Worm (Caenorhabditis elegans): Measurements from ENCODE around the gene Y116F11B.13.

The Y116F11B.13 gene

DNA sequence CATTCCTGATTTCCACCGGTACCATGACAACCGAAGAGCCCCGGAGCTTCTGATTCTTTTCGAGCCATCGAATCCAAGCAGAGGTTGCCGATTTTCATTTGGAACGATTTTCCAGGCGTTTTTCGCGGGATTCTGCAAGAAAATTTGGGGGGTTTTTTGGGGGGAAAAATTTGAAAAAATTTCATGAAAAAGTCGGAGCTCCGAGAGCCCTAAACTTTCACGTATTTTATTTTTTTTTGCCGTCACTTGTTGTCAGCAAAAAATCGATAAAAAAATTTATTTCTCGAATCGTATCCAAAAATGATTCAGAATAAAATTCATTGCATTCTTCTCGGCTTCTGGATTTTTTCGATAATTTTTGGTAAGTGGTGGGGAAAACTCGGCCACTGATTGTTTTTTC is at the start of gene Y116F11B.13:
TSS of gene Y116F11B.13 (plus strand) at position 301 of the 400 bp plus-strand sequence.
- TF ChIP-seq ama-1 (optimal IDR thresholded peaks at IDR 0.05) (no peak), sea-1 (GFP tag; conservative IDR thresholded peaks at IDR 0.05) (no peak), scrt-1 (GFP tag; IDR thresholded peaks at IDR 0.05) (no peak), F13C5.2 (tag; optimal IDR thresholded peaks at IDR 0.05) (no peak), B0310.2 (tag; optimal IDR thresholded peaks at IDR 0.05) (no peak), tra-4 (tag; optimal IDR thresholded peaks at IDR 0.05) (no peak), tbx-11 (GFP tag; IDR thresholded peaks at IDR 0.05) (no peak), ceh-36 (tag; optimal IDR thresholded peaks at IDR 0.05) (no peak), ets-7 (tag; optimal IDR thresholded peaks at IDR 0.05) (no peak), hmg-4 (GFP tag; optimal IDR thresholded peaks at IDR 0.05) (no peak), hnd-1 (tag; optimal IDR thresholded peaks at IDR 0.05) (no peak), ceh-13 (GFP tag; optimal IDR thresholded peaks at IDR 0.05) (no peak), pes-1 (GFP tag; IDR thresholded peaks at IDR 0.05) (no peak), aly-1 (tag; optimal IDR thresholded peaks at IDR 0.05) (no peak), flt-1 (GFP tag; IDR thresholded peaks at IDR 0.05) (no peak)

DNA sequence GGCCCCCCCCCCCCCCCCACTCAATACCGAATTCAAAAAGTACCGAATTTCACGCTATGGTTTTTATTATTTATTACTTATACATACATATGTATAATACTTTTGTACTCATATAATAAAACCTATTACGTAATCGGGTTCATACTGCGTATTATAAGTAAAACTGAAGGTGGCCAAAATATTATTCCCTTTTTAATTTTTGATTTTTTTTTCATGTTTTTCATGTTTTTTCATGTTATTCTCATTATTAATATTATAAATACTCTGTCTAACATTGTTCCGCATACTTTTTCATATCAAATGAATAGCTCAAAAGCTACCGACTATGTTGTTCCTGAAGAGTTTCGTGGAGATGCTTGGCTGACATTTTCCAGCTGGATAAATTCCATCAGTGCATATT is 46.9 kb upstream of the Y116F11B.13 start, which contains the start of gene srw-38:
TSS of gene srw-38 (plus strand) at position 301 of the 400 bp plus-strand sequence.
- TF ChIP-seq sea-1 (GFP tag; conservative IDR thresholded peaks at IDR 0.05), result no peak
- no peak for TF ChIP-seq ama-1 (optimal IDR thresholded peaks at IDR 0.05)
- TF ChIP-seq ceh-36 (tag; optimal IDR thresholded peaks at IDR 0.05), result no peak
- no peak for TF ChIP-seq tbx-37 (GFP tag; conservative IDR thresholded peaks at IDR 0.05)
- no peak for TF ChIP-seq hmbx-1 (tag; optimal IDR thresholded peaks at IDR 0.05)
- TF ChIP-seq F13C5.2 (tag; optimal IDR thresholded peaks at IDR 0.05), result no peak
- TF ChIP-seq tbx-11 (GFP tag; IDR thresholded peaks at IDR 0.05), result no peak
- no peak for TF ChIP-seq ceh-13 (GFP tag; optimal IDR thresholded peaks at IDR 0.05)
- no peak for TF ChIP-seq ets-7 (tag; optimal IDR thresholded peaks at IDR 0.05)
- no peak for TF ChIP-seq flt-1 (GFP tag; IDR thresholded peaks at IDR 0.05)
- TF ChIP-seq scrt-1 (GFP tag; IDR thresholded peaks at IDR 0.05), result no peak
- no peak for TF ChIP-seq tra-4 (tag; optimal IDR thresholded peaks at IDR 0.05)
- no peak for TF ChIP-seq hmg-4 (GFP tag; optimal IDR thresholded peaks at IDR 0.05)
- TF ChIP-seq pes-1 (GFP tag; IDR thresholded peaks at IDR 0.05), result no peak
- TF ChIP-seq B0310.2 (tag; optimal IDR thresholded peaks at IDR 0.05), result no peak
- no peak for TF ChIP-seq aly-1 (tag; optimal IDR thresholded peaks at IDR 0.05)

DNA sequence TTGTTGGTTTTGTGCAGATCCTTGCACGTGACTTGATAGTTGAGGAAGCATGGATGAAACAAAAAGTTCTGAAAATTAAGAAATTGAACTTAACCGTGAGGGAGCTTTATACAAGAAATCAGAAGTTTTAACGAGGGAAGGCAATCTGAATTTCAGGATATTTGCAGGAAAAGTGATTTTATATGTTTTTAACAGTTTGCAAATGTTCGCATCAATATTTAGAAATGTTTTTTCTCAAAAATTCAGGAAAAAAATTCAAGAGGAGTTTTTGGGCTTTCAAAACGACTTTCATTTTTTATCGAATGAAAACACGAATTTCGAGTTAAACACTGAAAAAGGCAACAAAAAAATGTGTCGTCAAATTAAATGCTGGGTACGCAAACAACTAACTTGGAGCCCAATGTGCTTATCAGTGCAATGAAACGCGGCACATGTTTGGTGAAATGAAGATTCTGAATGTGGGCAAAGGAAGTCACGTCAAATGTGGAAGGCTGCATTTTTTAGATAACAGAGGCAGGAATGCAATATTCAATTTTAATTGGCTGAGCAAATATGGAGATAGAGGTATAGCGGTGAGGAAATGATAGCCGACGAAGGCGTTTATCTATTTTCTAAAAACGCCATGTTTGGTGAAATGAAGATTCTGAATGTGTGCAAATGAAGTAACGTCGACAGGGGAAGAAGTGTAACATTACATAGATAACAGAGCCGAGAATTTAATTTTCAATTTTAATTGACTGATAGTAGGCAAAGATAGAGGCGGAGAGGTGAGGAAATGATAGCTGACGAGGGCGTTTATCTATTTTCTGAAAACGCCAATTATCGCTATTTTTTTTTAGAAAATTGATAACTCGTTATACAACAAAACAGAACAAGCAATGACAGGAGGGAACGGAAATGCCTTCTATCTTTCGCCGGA is 36.8 kb upstream of the Y116F11B.13 start, which contains the start of gene Y116F11B.6:
TSS of gene Y116F11B.6 (minus strand) at position 51 of the 919 bp plus-strand sequence.
- no peak for TF ChIP-seq hnd-1 (tag; optimal IDR thresholded peaks at IDR 0.05)
- no peak for TF ChIP-seq ceh-36 (tag; optimal IDR thresholded peaks at IDR 0.05)
- TF ChIP-seq sea-1 (GFP tag; conservative IDR thresholded peaks at IDR 0.05), result no peak
- no peak for TF ChIP-seq flt-1 (GFP tag; IDR thresholded peaks at IDR 0.05)
- no peak for TF ChIP-seq F13C5.2 (tag; optimal IDR thresholded peaks at IDR 0.05)
- TF ChIP-seq ets-7 (tag; optimal IDR thresholded peaks at IDR 0.05), result no peak
- no peak for TF ChIP-seq hmg-4 (GFP tag; optimal IDR thresholded peaks at IDR 0.05)
- no peak for TF ChIP-seq tra-4 (tag; optimal IDR thresholded peaks at IDR 0.05)
- no peak for TF ChIP-seq tbx-11 (GFP tag; IDR thresholded peaks at IDR 0.05)
- no peak for TF ChIP-seq hmbx-1 (tag; optimal IDR thresholded peaks at IDR 0.05)
- no peak for TF ChIP-seq aly-1 (tag; optimal IDR thresholded peaks at IDR 0.05)
- TF ChIP-seq scrt-1 (GFP tag; IDR thresholded peaks at IDR 0.05), result no peak

DNA sequence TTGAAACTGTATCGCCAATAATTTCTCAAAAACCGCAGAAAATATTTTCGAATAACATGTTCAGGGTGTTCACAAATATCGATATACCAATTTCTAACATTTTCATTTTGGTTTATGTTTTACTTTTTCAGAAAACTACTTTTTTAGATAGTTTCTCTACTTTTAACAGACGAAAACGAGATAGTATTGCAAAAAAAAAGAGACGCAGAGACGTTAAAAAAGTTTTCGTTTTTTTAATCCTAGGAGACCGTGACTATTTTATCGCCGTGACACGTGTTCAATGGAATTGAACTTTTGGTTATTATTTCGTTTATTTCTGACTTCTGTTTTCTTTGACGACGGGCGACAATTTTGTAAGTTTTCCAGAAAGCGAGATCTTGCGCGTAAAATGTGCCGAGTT is 35.0 kb upstream of the Y116F11B.13 start, which contains the start of gene Y116F11B.7:
TSS of gene Y116F11B.7 (plus strand) at position 301 of the 400 bp plus-strand sequence.
- TF ChIP-seq ceh-13 (GFP tag; optimal IDR thresholded peaks at IDR 0.05) (no peak), hmbx-1 (tag; optimal IDR thresholded peaks at IDR 0.05) (no peak), pes-1 (GFP tag; IDR thresholded peaks at IDR 0.05) (no peak), tbx-11 (GFP tag; IDR thresholded peaks at IDR 0.05) (no peak), flt-1 (GFP tag; IDR thresholded peaks at IDR 0.05) (no peak), hmg-4 (GFP tag; optimal IDR thresholded peaks at IDR 0.05) (no peak), tra-4 (tag; optimal IDR thresholded peaks at IDR 0.05) (no peak), aly-1 (tag; optimal IDR thresholded peaks at IDR 0.05) (no peak)

DNA sequence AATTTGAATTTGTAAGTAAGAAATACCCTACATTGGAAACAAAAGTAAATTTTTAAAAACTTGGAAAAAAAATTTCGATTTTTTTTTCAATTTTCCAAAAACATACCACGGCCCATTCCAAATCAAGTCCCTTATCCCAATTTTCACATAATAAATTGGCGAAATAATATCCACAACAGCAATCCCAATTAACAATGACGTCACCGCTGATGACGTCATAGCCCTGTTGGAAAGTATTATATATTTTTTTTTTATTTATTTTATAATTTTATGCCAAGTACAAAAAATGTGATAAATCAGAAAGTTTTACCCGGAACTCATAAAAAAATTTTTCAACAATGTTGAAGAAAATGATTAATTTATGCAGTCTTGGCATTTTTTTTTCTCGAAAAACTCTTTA is 29.4 kb upstream of the Y116F11B.13 start:
- TF ChIP-seq ceh-13 (GFP tag; optimal IDR thresholded peaks at IDR 0.05) (no peak), hmbx-1 (tag; optimal IDR thresholded peaks at IDR 0.05) (no peak), hmg-4 (GFP tag; optimal IDR thresholded peaks at IDR 0.05) (no peak), pes-1 (GFP tag; IDR thresholded peaks at IDR 0.05) (no peak), aly-1 (tag; optimal IDR thresholded peaks at IDR 0.05) (no peak), ets-7 (tag; optimal IDR thresholded peaks at IDR 0.05) (no peak), tra-4 (tag; optimal IDR thresholded peaks at IDR 0.05) (no peak), ama-1 (optimal IDR thresholded peaks at IDR 0.05) (no peak), hnd-1 (tag; optimal IDR thresholded peaks at IDR 0.05) (no peak), tbx-37 (GFP tag; conservative IDR thresholded peaks at IDR 0.05) (no peak), tbx-11 (GFP tag; IDR thresholded peaks at IDR 0.05) (no peak)

DNA sequence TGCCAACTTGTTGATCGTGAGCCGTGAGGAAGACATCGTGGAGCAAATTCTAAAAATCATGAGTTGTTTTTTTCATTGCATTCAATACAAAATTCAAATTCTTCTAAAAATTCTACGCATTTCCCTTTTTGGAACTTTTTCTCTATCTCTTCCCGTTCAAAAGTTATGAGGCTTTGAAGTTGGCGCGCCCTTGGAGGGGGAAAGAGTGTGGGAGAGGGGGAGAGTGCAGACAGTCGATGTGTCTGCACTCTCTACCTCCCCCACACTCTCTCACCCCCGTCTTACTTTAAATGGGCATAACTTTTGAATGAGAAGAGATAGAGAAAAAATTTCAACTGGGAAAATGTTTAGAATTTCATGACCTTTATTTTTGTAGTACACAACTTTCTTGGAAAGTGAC is 26.7 kb upstream of the Y116F11B.13 start:
- TF ChIP-seq aly-1 (tag; optimal IDR thresholded peaks at IDR 0.05) (no peak), tbx-11 (GFP tag; IDR thresholded peaks at IDR 0.05) (no peak), hmg-4 (GFP tag; optimal IDR thresholded peaks at IDR 0.05) (no peak), hnd-1 (tag; optimal IDR thresholded peaks at IDR 0.05) (no peak), ceh-13 (GFP tag; optimal IDR thresholded peaks at IDR 0.05) (no peak), tbx-37 (GFP tag; conservative IDR thresholded peaks at IDR 0.05) (no peak), pes-1 (GFP tag; IDR thresholded peaks at IDR 0.05) (no peak), sea-1 (GFP tag; conservative IDR thresholded peaks at IDR 0.05) (no peak), ama-1 (optimal IDR thresholded peaks at IDR 0.05) (no peak), F13C5.2 (tag; optimal IDR thresholded peaks at IDR 0.05) (no peak), ceh-36 (tag; optimal IDR thresholded peaks at IDR 0.05) (no peak), flt-1 (GFP tag; IDR thresholded peaks at IDR 0.05) (no peak), B0310.2 (tag; optimal IDR thresholded peaks at IDR 0.05) (no peak), hmbx-1 (tag; optimal IDR thresholded peaks at IDR 0.05) (no peak), tra-4 (tag; optimal IDR thresholded peaks at IDR 0.05) (no peak), scrt-1 (GFP tag; IDR thresholded peaks at IDR 0.05) (no peak), ets-7 (tag; optimal IDR thresholded peaks at IDR 0.05) (no peak)

Data from whole organism, early embryonic.